Worm (Caenorhabditis elegans) whole organism, mixed stage, embryonic: ENCODE measurements around the gene F13B12.1.
A peak's percentile ranks its signal among the peaks of the same experiment; 100 is the strongest.

Experiments used
- M03D4.4 ChIP-seq: sonication (generic microtip); optimal IDR thresholded peaks from 2 replicates; lab custom pipeline; 2017; ENCODE audit warnings: mild to moderate bottlenecking, missing genetic modification characterization, missing compliant biosample characterization
- bed-3 ChIP-seq: fragments of 200-800 bp; sonication (Bioruptor generic); optimal IDR thresholded peaks from 3 replicates; lab custom pipeline; 2018; ENCODE audit warnings: mild to moderate bottlenecking, missing genetic modification characterization, moderate library complexity, missing compliant biosample characterization
- blmp-1 ChIP-seq: fragments of 150-350 bp; optimal IDR thresholded peaks from 2 replicates; lab custom pipeline; 2014; ENCODE audit warnings: missing biosample characterization, missing genetic modification characterization
- ceh-39 ChIP-seq: fragments of 150-350 bp; optimal IDR thresholded peaks from 2 replicates; lab custom pipeline; 2014; ENCODE audit warnings: missing biosample characterization, missing genetic modification characterization
- ceh-43 ChIP-seq: fragments of 200-800 bp; sonication (Bioruptor generic); optimal IDR thresholded peaks from 2 replicates; lab custom pipeline; 2018; ENCODE audit warnings: mild to moderate bottlenecking, missing genetic modification characterization, moderate library complexity, missing compliant biosample characterization
- ceh-83 ChIP-seq: fragments of 200-800 bp; sonication (Bioruptor generic); optimal IDR thresholded peaks from 2 replicates; lab custom pipeline; 2018; ENCODE audit warnings: mild to moderate bottlenecking, missing genetic modification characterization, missing compliant biosample characterization
- ces-1 ChIP-seq: fragments of 150-350 bp; optimal IDR thresholded peaks from 2 replicates; lab custom pipeline; 2014; ENCODE audit warnings: missing biosample characterization, missing genetic modification reagents, missing genetic modification characterization
- cnd-1 ChIP-seq: fragments of 200-800 bp; sonication (Bioruptor generic); optimal IDR thresholded peaks from 2 replicates; lab custom pipeline; 2018; ENCODE audit warnings: mild to moderate bottlenecking, missing genetic modification characterization, missing compliant biosample characterization
- drap-1 ChIP-seq: fragments of 200-800 bp; sonication (Bioruptor generic); optimal IDR thresholded peaks from 3 replicates; lab custom pipeline; 2018; ENCODE audit warnings: mild to moderate bottlenecking, missing genetic modification characterization, missing compliant biosample characterization
- flh-1 ChIP-seq: fragments of 200-800 bp; sonication (Bioruptor generic); optimal IDR thresholded peaks from 2 replicates; lab custom pipeline; 2018; ENCODE audit warnings: mild to moderate bottlenecking, missing genetic modification characterization, moderate library complexity, missing compliant biosample characterization
- ham-2 ChIP-seq: fragments of 200-800 bp; sonication (Bioruptor generic); optimal IDR thresholded peaks from 2 replicates; lab custom pipeline; 2018; ENCODE audit warnings: mild to moderate bottlenecking, missing genetic modification characterization, missing compliant biosample characterization
- hlh-1 ChIP-seq: fragments of 150-350 bp; optimal IDR thresholded peaks from 2 replicates; lab custom pipeline; 2014; ENCODE audit warnings: missing biosample characterization, missing genetic modification reagents, missing genetic modification characterization
- lin-13 ChIP-seq: fragments of 150-350 bp; optimal IDR thresholded peaks from 2 replicates; lab custom pipeline; 2014; ENCODE audit warnings: missing biosample characterization, missing genetic modification characterization
- lin-32 ChIP-seq: fragments of 200-800 bp; sonication (Bioruptor generic); optimal IDR thresholded peaks from 2 replicates; lab custom pipeline; 2018; ENCODE audit warnings: mild to moderate bottlenecking, missing genetic modification characterization, missing compliant biosample characterization
- lsy-2 ChIP-seq: fragments of 150-350 bp; optimal IDR thresholded peaks from 2 replicates; lab custom pipeline; 2014; ENCODE audit warnings: missing biosample characterization, missing genetic modification characterization
- mab-5 ChIP-seq: fragments of 150-350 bp; optimal IDR thresholded peaks from 2 replicates; lab custom pipeline; 2014; ENCODE audit warnings: missing biosample characterization, missing genetic modification characterization
- mep-1 ChIP-seq: fragments of 150-350 bp; optimal IDR thresholded peaks from 2 replicates; lab custom pipeline; 2017; ENCODE audit warnings: missing biosample characterization, missing genetic modification reagents, missing genetic modification characterization, inconsistent platforms
- nhr-12 ChIP-seq: fragments of 150-350 bp; optimal IDR thresholded peaks from 2 replicates; lab custom pipeline; 2014; ENCODE audit warnings: missing biosample characterization, missing genetic modification characterization
- nhr-2 ChIP-seq: fragments of 150-350 bp; optimal IDR thresholded peaks from 2 replicates; lab custom pipeline; 2014; ENCODE audit warnings: missing biosample characterization, missing genetic modification characterization
- nhr-237 ChIP-seq: fragments of 150-350 bp; optimal IDR thresholded peaks from 2 replicates; lab custom pipeline; 2014; ENCODE audit warnings: missing biosample characterization, missing genetic modification characterization
- nhr-28 ChIP-seq: fragments of 150-350 bp; optimal IDR thresholded peaks from 2 replicates; lab custom pipeline; 2014; ENCODE audit warnings: missing biosample characterization, missing genetic modification characterization
- nhr-76 ChIP-seq: sonication (generic microtip); optimal IDR thresholded peaks from 2 replicates; lab custom pipeline; 2017; ENCODE audit warnings: missing biosample characterization, missing genetic modification characterization
- pha-4 ChIP-seq: fragments of 150-350 bp; optimal IDR thresholded peaks from 2 replicates; lab custom pipeline; 2018; ENCODE audit warnings: missing biosample characterization, missing genetic modification reagents, missing genetic modification characterization
- sem-2 ChIP-seq: fragments of 200-800 bp; sonication (Bioruptor generic); optimal IDR thresholded peaks from 2 replicates; lab custom pipeline; 2018; ENCODE audit warnings: mild to moderate bottlenecking, missing genetic modification characterization, missing compliant biosample characterization
- snpc-4 ChIP-seq: fragments of 150-350 bp; optimal IDR thresholded peaks from 2 replicates; lab custom pipeline; 2014; ENCODE audit warnings: missing biosample characterization, missing genetic modification characterization
- sptf-1 ChIP-seq: sonication (generic microtip); optimal IDR thresholded peaks from 2 replicates; lab custom pipeline; 2017; ENCODE audit warnings: mild to moderate bottlenecking, missing genetic modification characterization, moderate library complexity, missing compliant biosample characterization
- tbx-8 ChIP-seq: fragments of 200-800 bp; sonication (Bioruptor generic); optimal IDR thresholded peaks from 2 replicates; lab custom pipeline; 2018; ENCODE audit warnings: mild to moderate bottlenecking, missing genetic modification characterization, moderate library complexity, missing compliant biosample characterization
- unc-120 ChIP-seq: sonication (generic microtip); optimal IDR thresholded peaks from 2 replicates; lab custom pipeline; 2017; ENCODE audit warnings: missing genetic modification characterization, missing compliant biosample characterization; ENCODE audit not compliant: poor library complexity, severe bottlenecking
- unc-39 ChIP-seq: fragments of 150-350 bp; optimal IDR thresholded peaks from 2 replicates; lab custom pipeline; 2014; ENCODE audit warnings: missing biosample characterization, missing genetic modification characterization
- unc-62 ChIP-seq: fragments of 150-350 bp; optimal IDR thresholded peaks from 2 replicates; lab custom pipeline; 2014; ENCODE audit warnings: missing biosample characterization, missing genetic modification reagents, missing genetic modification characterization
- zip-8 ChIP-seq: fragments of 150-350 bp; optimal IDR thresholded peaks from 2 replicates; lab custom pipeline; 2014; ENCODE audit warnings: missing biosample characterization, missing genetic modification characterization
- ztf-11 ChIP-seq: fragments of 150-350 bp; optimal IDR thresholded peaks from 2 replicates; lab custom pipeline; 2014; ENCODE audit warnings: missing biosample characterization, missing genetic modification characterization

The F13B12.1 gene

ce11 chrIV:10420440-10420839 is 4.0 kb downstream of the F13B12.1 start:
- TF ChIP-seq unc-39 (tag; lab: Kevin White, UChicago) (no peak), blmp-1 (tag; lab: Kevin White, UChicago) (no peak), ceh-39 (tag; lab: Kevin White, UChicago) (no peak), pha-4 (tag; lab: Kevin White, UChicago) (no peak), nhr-76 (tag; lab: Kevin White, UChicago) (no peak), zip-8 (tag; lab: Kevin White, UChicago) (no peak), unc-62 (GFP tag; lab: Kevin White, UChicago) (no peak), nhr-2 (no peak), mab-5 (tag; lab: Kevin White, UChicago) (no peak), ceh-43 (GFP tag; lab: Kevin White, UChicago) (no peak), M03D4.4 (tag; lab: Kevin White, UChicago) (no peak), unc-120 (tag; lab: Kevin White, UChicago) (no peak), lsy-2 (tag; lab: Kevin White, UChicago) (no peak), sem-2 (GFP tag; lab: Kevin White, UChicago) (no peak), ceh-83 (no peak), hlh-1 (tag; lab: Kevin White, UChicago) (no peak), drap-1 (GFP tag; lab: Kevin White, UChicago) (no peak)

ce11 chrIV:10419896-10420295 is 4.5 kb downstream of the F13B12.1 start:
- TF ChIP-seq unc-120 (tag; lab: Kevin White, UChicago) (peak; percentile 30), hlh-1 (tag; lab: Kevin White, UChicago) (peak; percentile 38), unc-39 (tag; lab: Kevin White, UChicago) (no peak), cnd-1 (tag; lab: Kevin White, UChicago) (no peak), flh-1 (GFP tag; lab: Kevin White, UChicago) (no peak), bed-3 (no peak), lin-13 (tag; lab: Kevin White, UChicago) (no peak), snpc-4 (no peak), unc-62 (GFP tag; lab: Kevin White, UChicago) (peak; percentile 75), nhr-76 (tag; lab: Kevin White, UChicago) (no peak)
- TF ChIP-seq, all 35 proteins: peak for 3

ce11 chrIV:10417781-10418180 is 6.7 kb downstream of the F13B12.1 start, which contains the start of gene F13B12.6:
F13B12.6 (minus strand) TSS chrIV:10417881.
- TF ChIP-seq ces-1 (GFP tag; lab: Kevin White, UChicago), result no peak
- TF ChIP-seq sptf-1 (tag; lab: Kevin White, UChicago), result no peak
- TF ChIP-seq blmp-1 (tag; lab: Kevin White, UChicago), result no peak
- no peak for TF ChIP-seq lin-13 (tag; lab: Kevin White, UChicago)
- TF ChIP-seq unc-62 (GFP tag; lab: Kevin White, UChicago), result no peak
- no peak for TF ChIP-seq unc-39 (tag; lab: Kevin White, UChicago)
- TF ChIP-seq hlh-1 (tag; lab: Kevin White, UChicago), result no peak
- TF ChIP-seq unc-120 (tag; lab: Kevin White, UChicago), result no peak

- TF ChIP-seq ztf-11 (tag; lab: Kevin White, UChicago) (no peak), tbx-8 (GFP tag; lab: Kevin White, UChicago) (no peak), M03D4.4 (tag; lab: Kevin White, UChicago) (no peak), ceh-43 (GFP tag; lab: Kevin White, UChicago) (no peak), ceh-39 (tag; lab: Kevin White, UChicago) (no peak), mab-5 (tag; lab: Kevin White, UChicago) (no peak), ces-1 (GFP tag; lab: Kevin White, UChicago) (no peak), mep-1 (no peak), nhr-12 (tag; lab: Kevin White, UChicago) (no peak), unc-62 (GFP tag; lab: Kevin White, UChicago) (no peak), nhr-237 (no peak), hlh-1 (tag; lab: Kevin White, UChicago) (no peak), nhr-28 (tag; lab: Kevin White, UChicago) (no peak), lsy-2 (tag; lab: Kevin White, UChicago) (no peak), ceh-83 (no peak)
These were observed 10.6 kb downstream of the F13B12.1 start, which contains the start of gene R10H10.7 for ce11 chrIV:10413828-10414227. R10H10.7 (minus strand) TSS chrIV:10413928.

- TF ChIP-seq cnd-1 (tag; lab: Kevin White, UChicago) (no peak), ham-2 (GFP tag; lab: Kevin White, UChicago) (no peak), nhr-28 (tag; lab: Kevin White, UChicago) (no peak), nhr-12 (tag; lab: Kevin White, UChicago) (no peak), unc-120 (tag; lab: Kevin White, UChicago) (no peak), unc-39 (tag; lab: Kevin White, UChicago) (no peak), unc-62 (GFP tag; lab: Kevin White, UChicago) (no peak), lin-32 (GFP tag; lab: Kevin White, UChicago) (no peak), pha-4 (tag; lab: Kevin White, UChicago) (no peak), blmp-1 (tag; lab: Kevin White, UChicago) (no peak), snpc-4 (no peak), sem-2 (GFP tag; lab: Kevin White, UChicago) (no peak), tbx-8 (GFP tag; lab: Kevin White, UChicago) (no peak), lsy-2 (tag; lab: Kevin White, UChicago) (no peak), mab-5 (tag; lab: Kevin White, UChicago) (no peak), bed-3 (no peak)
These were observed 15.1 kb downstream of the F13B12.1 start, which contains the start of gene rfk-1 for ce11 chrIV:10409377-10409776. rfk-1 (minus strand) TSS chrIV:10409477.
